Fruit fly (Drosophila melanogaster) whole organism, adult: ENCODE data around the gene CG5021.

Experiments
- CG11617 ChIP-seq: fragments of 200-800 bp; sonication (Bioruptor generic); optimal IDR thresholded peaks from 2 replicates; lab custom pipeline; 2017; ENCODE audit warnings: mild to moderate bottlenecking, missing biosample characterization, missing genetic modification reagents, missing genetic modification characterization
- CG12768 ChIP-seq: fragments of 200-800 bp; sonication (Bioruptor generic); optimal IDR thresholded peaks from 2 replicates; lab custom pipeline; 2017; ENCODE audit warnings: missing biosample characterization, missing genetic modification characterization, mild to moderate bottlenecking, moderate library complexity, missing genetic modification reagents
- CG5204 ChIP-seq: fragments of 200-800 bp; sonication (Bioruptor generic); optimal IDR thresholded peaks from 2 replicates; lab custom pipeline; 2016; ENCODE audit warnings: missing biosample characterization, missing genetic modification characterization
- CG7045 ChIP-seq: fragments of 200-800 bp; sonication (Bioruptor generic); optimal IDR thresholded peaks from 2 replicates; lab custom pipeline; 2017; ENCODE audit warnings: missing biosample characterization, mild to moderate bottlenecking, missing genetic modification characterization
- CG7101 ChIP-seq: fragments of 200-800 bp; sonication (Bioruptor generic); optimal IDR thresholded peaks from 2 replicates; lab custom pipeline; 2018; ENCODE audit warnings: missing biosample characterization, mild to moderate bottlenecking, missing genetic modification characterization, moderate library complexity
- Crg-1 ChIP-seq: fragments of 200-800 bp; sonication (Bioruptor generic); optimal IDR thresholded peaks from 2 replicates; lab custom pipeline; 2016; ENCODE audit warnings: missing biosample characterization, missing genetic modification characterization
- Mnt ChIP-seq: fragments of 200-800 bp; sonication (Bioruptor generic); optimal IDR thresholded peaks from 2 replicates; lab custom pipeline; 2016; ENCODE audit warnings: missing biosample characterization, mild to moderate bottlenecking, missing genetic modification characterization
- bab1 ChIP-seq: fragments of 200-800 bp; sonication (Bioruptor generic); optimal IDR thresholded peaks from 3 replicates; lab custom pipeline; 2019; ENCODE audit warnings: missing biosample characterization, mild to moderate bottlenecking, missing genetic modification characterization, moderate library complexity
- cic ChIP-seq: fragments of 200-800 bp; sonication (Bioruptor generic); optimal IDR thresholded peaks from 2 replicates; lab custom pipeline; 2017; ENCODE audit warnings: missing biosample characterization, mild to moderate bottlenecking, missing genetic modification characterization, moderate library complexity
- cnc ChIP-seq, 2 experiments: fragments of >200 bp; optimal IDR thresholded peaks; 2 replicates each; lab custom pipeline; 2017
- ovo ChIP-seq: fragments of 200-800 bp; sonication (Bioruptor generic); optimal IDR thresholded peaks from 2 replicates; lab custom pipeline; 2016; ENCODE audit warnings: missing biosample characterization, missing genetic modification characterization
- pad ChIP-seq: fragments of 200-800 bp; sonication (Bioruptor generic); optimal IDR thresholded peaks from 3 replicates; lab custom pipeline; 2017; ENCODE audit warnings: missing biosample characterization, missing genetic modification characterization, mild to moderate bottlenecking, moderate library complexity, missing genetic modification reagents
- tj ChIP-seq: fragments of 200-800 bp; sonication (Bioruptor generic); optimal IDR thresholded peaks from 3 replicates; lab custom pipeline; 2017; ENCODE audit warnings: missing biosample characterization, mild to moderate bottlenecking, missing genetic modification characterization, moderate library complexity
- toe ChIP-seq: fragments of 200-800 bp; sonication (Bioruptor generic); optimal IDR thresholded peaks from 2 replicates; lab custom pipeline; 2016; ENCODE audit warnings: missing biosample characterization, missing genetic modification characterization

dm6 chr3L:9013745-9014144, 47.1 kb downstream of the CG5021 start:
- TF ChIP-seq ovo (GFP tag; lab: Kevin White, UChicago): no peak
- TF ChIP-seq toe: no peak
- TF ChIP-seq pad (GFP tag; lab: Kevin White, UChicago): no peak
- no peak for TF ChIP-seq CG5204 (GFP tag; lab: Kevin White, UChicago)
- no peak for TF ChIP-seq CG11617 (GFP tag; lab: Kevin White, UChicago)
- TF ChIP-seq CG7045 (GFP tag; lab: Kevin White, UChicago): no peak
- TF ChIP-seq CG12768 (GFP tag; lab: Kevin White, UChicago): no peak
- TF ChIP-seq bab1 (GFP tag; lab: Kevin White, UChicago): no peak
- TF ChIP-seq cic: no peak
- no peak for TF ChIP-seq tj (GFP tag; lab: Kevin White, UChicago)
- no peak for TF ChIP-seq Mnt (GFP tag; lab: Kevin White, UChicago)
- no peak for TF ChIP-seq cnc (optimal IDR thresholded peaks at IDR 0.05; lab: Kevin White, UChicago)
- no peak for TF ChIP-seq CG7101
- no peak for TF ChIP-seq Crg-1 (GFP tag; lab: Kevin White, UChicago)
